Fruit fly (Drosophila melanogaster) S2 (cell line): ENCODE data around the gene CG31921.

Experiments
- CG8478 ChIP-seq: fragments of >200 bp; optimal IDR thresholded peaks from 2 replicates; lab custom pipeline; 2018
- CTCF ChIP-seq, 2 experiments: fragments of >200 bp; optimal IDR thresholded peaks; 2 replicates each; lab custom pipeline; 2018

DNA sequence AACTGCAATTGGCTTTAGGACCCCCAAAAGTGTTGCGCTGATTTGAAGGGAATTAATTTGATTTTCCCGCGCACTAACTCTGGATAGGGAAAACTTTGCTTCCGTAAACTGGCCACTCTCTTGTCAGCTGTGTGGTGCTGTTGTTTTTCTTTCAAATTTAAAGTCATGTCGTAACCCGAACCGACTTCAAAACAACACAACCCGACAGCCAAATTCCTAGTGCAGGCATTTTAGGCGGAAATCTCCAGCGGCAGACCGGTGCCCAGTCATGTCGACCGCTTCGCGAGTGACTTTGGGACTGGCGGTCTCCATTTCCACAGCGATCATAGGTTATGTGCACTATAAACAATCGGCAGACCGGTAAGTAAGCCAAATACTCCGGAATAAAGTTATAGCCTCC is 39.8 kb downstream of the CG31921 start, which contains the start of gene CG11562:
- no peak for TF ChIP-seq CG8478
- TF ChIP-seq CTCF (optimal IDR thresholded peaks at IDR 0.05; lab: Kevin White, UChicago) = no peak
